Worm (Caenorhabditis elegans) whole organism, L4 larva: ENCODE data around the gene tag-275.

Experiments used
- T26A8.4 ChIP-seq: fragments of 200-800 bp; sonication (Bioruptor generic); IDR thresholded peaks from 2 replicates; pipeline ENCODE4 v1.3.6; 2022; ENCODE audit warnings: missing genetic modification characterization, missing compliant biosample characterization
- duxl-1 ChIP-seq: sonication (generic microtip); optimal IDR thresholded peaks from 2 replicates; lab custom pipeline; 2016; ENCODE audit warnings: mild to moderate bottlenecking, missing genetic modification characterization, moderate library complexity, missing compliant biosample characterization; ENCODE audit not compliant: poor library complexity
- pha-4 ChIP-seq, 2 experiments: fragments of 150-350 bp in 1 of 2; fragments of 200-800 bp in 1 of 2; sonication (Bioruptor generic) in 1 of 2; IDR thresholded peaks in 1 of 2; optimal IDR thresholded peaks in 1 of 2; 2 replicates each; pipeline versions ENCODE4 v1.3.6 to Lab custom; 2014 to 2022; ENCODE audit warnings: missing genetic modification characterization in 2 of 2, missing genetic modification reagents in 2 of 2, missing biosample characterization in 1 of 2, missing compliant biosample characterization in 1 of 2

Gene tag-275

ce11 chrX:6092533-6092932 lies 57.8 kb downstream of the tag-275 start:
- TF ChIP-seq duxl-1 (tag; lab: Kevin White, UChicago) (no peak), pha-4 (GFP tag; IDR thresholded peaks at IDR 0.05; lab: Robert Waterston, UW) (no peak), pha-4 (tag; optimal IDR thresholded peaks at IDR 0.05; lab: Kevin White, UChicago) (no peak), T26A8.4 (GFP tag; lab: Robert Waterston, UW) (no peak)
